Worm (Caenorhabditis elegans) whole organism, young adult: Measurements from ENCODE around the gene maa-1.
A peak's percentile ranks its signal among the peaks of the same experiment; 100 is the strongest.

Experiments
- F23B12.7 ChIP-seq: sonication (generic microtip); optimal IDR thresholded peaks from 2 replicates; lab custom pipeline; 2017; ENCODE audit warnings: missing genetic modification characterization, mild to moderate bottlenecking, missing compliant biosample characterization, antibody characterized with exemption, moderate library complexity; ENCODE audit not compliant: insufficient read depth
- F57C9.4 ChIP-seq: sonication (generic microtip); optimal IDR thresholded peaks from 2 replicates; lab custom pipeline; 2017; ENCODE audit warnings: mild to moderate bottlenecking, missing genetic modification characterization, missing compliant biosample characterization
- K12H6.12 ChIP-seq: fragments of 200-800 bp; sonication (Bioruptor generic); optimal IDR thresholded peaks from 2 replicates; lab custom pipeline; 2018; ENCODE audit warnings: mild to moderate bottlenecking, missing genetic modification characterization, missing compliant biosample characterization
- ama-1 ChIP-seq, 3 experiments: fragments of 150-350 bp in 1 of 3; sonication (generic microtip) in 2 of 3; optimal IDR thresholded peaks; 2 replicates each; lab custom pipeline; 2014 to 2018; ENCODE audit warnings: missing biosample characterization in 2 of 3, missing genetic modification characterization in 2 of 3, missing genetic modification reagents in 2 of 3
- aptf-2 ChIP-seq: fragments of 200-800 bp; sonication (Bioruptor generic); conservative IDR thresholded peaks from 2 replicates; pipeline ENCODE4 v1.3.6; 2022; ENCODE audit warnings: missing genetic modification reagents, missing genetic modification characterization, missing compliant biosample characterization
- attf-5 ChIP-seq: fragments of 200-800 bp; sonication (Bioruptor generic); optimal IDR thresholded peaks from 2 replicates; lab custom pipeline; 2018; ENCODE audit warnings: mild to moderate bottlenecking, missing genetic modification characterization, missing compliant biosample characterization
- cebp-2 ChIP-seq: fragments of 200-800 bp; sonication (Bioruptor generic); IDR thresholded peaks from 2 replicates; pipeline ENCODE4 v1.3.6; 2022; ENCODE audit warnings: missing genetic modification characterization, missing compliant biosample characterization
- ceh-27 ChIP-seq: fragments of 200-800 bp; sonication (Bioruptor generic); optimal IDR thresholded peaks from 2 replicates; lab custom pipeline; 2018; ENCODE audit warnings: mild to moderate bottlenecking, missing genetic modification characterization, moderate library complexity, missing compliant biosample characterization
- chd-7 ChIP-seq: sonication (generic microtip); optimal IDR thresholded peaks from 2 replicates; lab custom pipeline; 2016; ENCODE audit warnings: mild to moderate bottlenecking, missing genetic modification characterization, moderate library complexity, missing compliant biosample characterization
- egrh-3 ChIP-seq: fragments of 200-800 bp; sonication (Bioruptor generic); IDR thresholded peaks from 2 replicates; pipeline ENCODE4 v1.3.6; 2022; ENCODE audit warnings: missing genetic modification reagents, missing genetic modification characterization, missing compliant biosample characterization
- lir-1 ChIP-seq: fragments of 200-800 bp; sonication (Bioruptor generic); conservative IDR thresholded peaks from 2 replicates; pipeline ENCODE4 v1.3.6; 2022; ENCODE audit warnings: missing genetic modification reagents, missing genetic modification characterization, missing compliant biosample characterization
- pha-4 ChIP-seq: fragments of 150-350 bp; sonication (generic microtip); optimal IDR thresholded peaks from 2 replicates; lab custom pipeline; 2014; ENCODE audit warnings: missing biosample characterization, missing genetic modification reagents, missing genetic modification characterization
- tbp1 ChIP-seq: fragments of 200-800 bp; sonication (Bioruptor generic); optimal IDR thresholded peaks from 2 replicates; lab custom pipeline; 2018; ENCODE audit warnings: mild to moderate bottlenecking, missing genetic modification characterization, missing compliant biosample characterization
- ztf-22 ChIP-seq: fragments of 200-800 bp; sonication (Bioruptor generic); optimal IDR thresholded peaks from 2 replicates; lab custom pipeline; 2018; ENCODE audit warnings: mild to moderate bottlenecking, missing genetic modification characterization, moderate library complexity, missing compliant biosample characterization

ce11 chrIII:11825654-11826053 lies 3.3 kb upstream of the maa-1 start:
- TF ChIP-seq F57C9.4 (tag; lab: Kevin White, UChicago) (no peak), aptf-2 (GFP tag; lab: Robert Waterston, UW) (no peak), attf-5 (GFP tag; lab: Kevin White, UChicago) (peak; percentile 76), cebp-2 (GFP tag; lab: Robert Waterston, UW) (no peak), ztf-22 (no peak), F23B12.7 (peak; percentile 72), pha-4 (tag; lab: Kevin White, UChicago) (no peak), lir-1 (GFP tag; lab: Robert Waterston, UW) (no peak), ama-1 (optimal IDR thresholded peaks at IDR 0.05; lab: Kevin White, UChicago) (no peak), ama-1 (GFP tag; optimal IDR thresholded peaks at IDR 0.05; lab: Kevin White, UChicago) (no peak), egrh-3 (GFP tag; lab: Robert Waterston, UW) (no peak), chd-7 (tag; lab: Kevin White, UChicago) (no peak), ceh-27 (GFP tag; lab: Kevin White, UChicago) (peak; percentile 55), K12H6.12 (tag; lab: Kevin White, UChicago) (peak; percentile 62), tbp1 (GFP tag; lab: Kevin White, UChicago) (peak; percentile 46)
